Worm (Caenorhabditis elegans): Measurements from ENCODE around the gene W06A7.4.

DNA sequence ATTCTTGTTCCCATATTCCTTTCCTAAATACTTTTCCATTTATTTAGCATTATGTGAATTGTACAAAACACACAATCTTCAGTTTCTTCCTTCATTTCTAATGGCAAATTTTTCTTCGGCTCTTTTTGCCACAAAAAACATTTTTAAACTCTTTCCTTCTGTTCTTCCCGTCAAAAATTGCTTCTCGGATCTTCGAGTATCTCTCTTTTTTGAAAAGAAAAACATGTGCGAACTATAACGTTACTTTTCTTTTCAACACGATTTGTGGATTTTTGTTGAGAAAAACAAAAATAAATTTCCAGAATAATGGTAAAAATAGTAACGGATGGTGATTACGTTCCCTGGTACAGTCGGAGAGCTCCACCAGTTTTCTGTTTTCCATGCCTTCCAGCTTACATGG, 2.7 kb upstream of the W06A7.4 start, which contains the start of gene W06A7.2:
- TF ChIP-seq pha-4 (tag; optimal IDR thresholded peaks at IDR 0.05) (no peak), pag-3 (tag; optimal IDR thresholded peaks at IDR 0.05; ENCODE audit: borderline replicate concordance) (no peak), nhr-11 (tag; optimal IDR thresholded peaks at IDR 0.05) (no peak), hlh-30 (tag; optimal IDR thresholded peaks at IDR 0.05; ENCODE audit: insufficient read depth) (no peak), K09A11.1 (tag; optimal IDR thresholded peaks at IDR 0.05; ENCODE audit: insufficient read depth) (no peak), ttx-3 (tag; optimal IDR thresholded peaks at IDR 0.05) (no peak)
